Worm (Caenorhabditis elegans): Measurements from ENCODE around the gene ZK418.11.
A peak's percentile ranks its signal among the peaks of the same experiment; 100 is the strongest.
"Not testable (repeated sequence)": the region's sequence is repeated elsewhere in the genome, so short reads cannot be mapped to it uniquely, and the experiment has no call there.

The ZK418.11 gene

ce11 chrIII:7120477-7120876 is 20.4 kb downstream of the ZK418.11 start:
- no peak for TF ChIP-seq pros-1 (tag; optimal IDR thresholded peaks at IDR 0.05)
- no peak for TF ChIP-seq unc-42 (tag; optimal IDR thresholded peaks at IDR 0.05)
- TF ChIP-seq ceh-19 (GFP tag; optimal IDR thresholded peaks at IDR 0.05), result no peak
- TF ChIP-seq tbx-2 (tag; optimal IDR thresholded peaks at IDR 0.05), result no peak
- no peak for TF ChIP-seq hlh-8 (tag; optimal IDR thresholded peaks at IDR 0.05)

- TF ChIP-seq madf-2 (tag; optimal IDR thresholded peaks at IDR 0.05), result no peak
- TF ChIP-seq che-1 (tag; optimal IDR thresholded peaks at IDR 0.05), result no peak
- peak; percentile 2 for TF ChIP-seq nfya-1 (tag; optimal IDR thresholded peaks at IDR 0.05)
- peak; percentile 23 for TF ChIP-seq elt-2 (tag; optimal IDR thresholded peaks at IDR 0.05)
- TF ChIP-seq hlh-8 (tag; optimal IDR thresholded peaks at IDR 0.05), result no peak
- no peak for TF ChIP-seq F13H6.1 (tag; optimal IDR thresholded peaks at IDR 0.05)
- TF ChIP-seq unc-42 (tag; optimal IDR thresholded peaks at IDR 0.05), result peak; percentile 6
Observed at ce11 chrIII:7122860-7123259, 22.8 kb downstream of the ZK418.11 start, which contains the start of the genes B0280.9 and rpia-1. Gene B0280.9, minus strand, starts transcription at chrIII:7122895. Gene rpia-1, plus strand, starts transcription at chrIII:7123128.

ce11 chrIII:7124364-7124763 is 24.3 kb downstream of the ZK418.11 start, which contains the start of gene B0280.2:
Gene B0280.2, plus strand, starts transcription at chrIII:7124664.
- TF ChIP-seq unc-3 (GFP tag; conservative IDR thresholded peaks at IDR 0.05) (no peak), unc-3 (tag; optimal IDR thresholded peaks at IDR 0.05) (no peak), unc-42 (tag; optimal IDR thresholded peaks at IDR 0.05) (no peak), ceh-30 (tag; optimal IDR thresholded peaks at IDR 0.05) (no peak), ceh-9 (tag; optimal IDR thresholded peaks at IDR 0.05) (no peak), K02D7.2 (tag; optimal IDR thresholded peaks at IDR 0.05) (no peak)

ce11 chrIII:7128601-7129000 is 28.5 kb downstream of the ZK418.11 start, which contains the start of gene viro-2:
Gene viro-2, plus strand, starts transcription at chrIII:7128901.
- TF ChIP-seq T23F11.4 (GFP tag; optimal IDR thresholded peaks at IDR 0.05); hlh-6 (tag; optimal IDR thresholded peaks at IDR 0.05); nfya-1 (tag; optimal IDR thresholded peaks at IDR 0.05): not testable (repeated sequence)

- TF ChIP-seq pat-9 (tag; optimal IDR thresholded peaks at IDR 0.05) (no peak), hlh-13 (GFP tag; optimal IDR thresholded peaks at IDR 0.05) (no peak), fax-1 (tag; optimal IDR thresholded peaks at IDR 0.05) (no peak), F13H6.1 (tag; optimal IDR thresholded peaks at IDR 0.05) (no peak), ceh-6 (GFP tag; optimal IDR thresholded peaks at IDR 0.05) (no peak), lin-11 (tag; optimal IDR thresholded peaks at IDR 0.05) (no peak), nhr-232 (tag; optimal IDR thresholded peaks at IDR 0.05) (no peak), ceh-2 (tag; optimal IDR thresholded peaks at IDR 0.05) (no peak), K02D7.2 (tag; optimal IDR thresholded peaks at IDR 0.05) (no peak), ceh-14 (tag; optimal IDR thresholded peaks at IDR 0.05) (no peak), sox-2 (GFP tag; IDR thresholded peaks at IDR 0.05) (no peak), pros-1 (tag; optimal IDR thresholded peaks at IDR 0.05) (no peak), K09A11.1 (tag; optimal IDR thresholded peaks at IDR 0.05; ENCODE audit: insufficient read depth) (no peak), unc-86 (tag; optimal IDR thresholded peaks at IDR 0.05) (no peak), ets-4 (tag; optimal IDR thresholded peaks at IDR 0.05) (no peak), ceh-9 (tag; optimal IDR thresholded peaks at IDR 0.05) (no peak), fkh-10 (GFP tag; optimal IDR thresholded peaks at IDR 0.05) (no peak), elt-2 (tag; optimal IDR thresholded peaks at IDR 0.05) (no peak), ceh-22 (tag; optimal IDR thresholded peaks at IDR 0.05) (no peak), hlh-8 (tag; optimal IDR thresholded peaks at IDR 0.05) (no peak)
Observed at ce11 chrIII:7133559-7133958, 33.5 kb downstream of the ZK418.11 start, which contains the start of the genes pot-1 and ggtb-1. Gene pot-1, minus strand, starts transcription at chrIII:7133678. Gene ggtb-1, plus strand, starts transcription at chrIII:7133766.

- no peak for TF ChIP-seq pat-9 (tag; optimal IDR thresholded peaks at IDR 0.05)
- TF ChIP-seq sox-2 (GFP tag; IDR thresholded peaks at IDR 0.05), result no peak
- TF ChIP-seq ref-2 (tag; optimal IDR thresholded peaks at IDR 0.05), result no peak
- no peak for TF ChIP-seq fkh-10 (GFP tag; optimal IDR thresholded peaks at IDR 0.05)
- no peak for TF ChIP-seq ceh-2 (tag; optimal IDR thresholded peaks at IDR 0.05)
- TF ChIP-seq pha-2 (tag; optimal IDR thresholded peaks at IDR 0.05), result no peak
- TF ChIP-seq K02D7.2 (tag; optimal IDR thresholded peaks at IDR 0.05), result no peak
- no peak for TF ChIP-seq lin-11 (tag; optimal IDR thresholded peaks at IDR 0.05)
- no peak for TF ChIP-seq sdc-2 (tag; optimal IDR thresholded peaks at IDR 0.05)
- no peak for TF ChIP-seq ceh-45 (GFP tag; IDR thresholded peaks at IDR 0.05)
- no peak for TF ChIP-seq tbx-2 (tag; optimal IDR thresholded peaks at IDR 0.05)
- no peak for TF ChIP-seq gmeb-2 (tag; optimal IDR thresholded peaks at IDR 0.05)
- no peak for TF ChIP-seq lim-6 (tag; optimal IDR thresholded peaks at IDR 0.05)
Observed at ce11 chrIII:7136015-7136414, 35.9 kb downstream of the ZK418.11 start, which contains the start of gene B0280.17. Gene B0280.17, minus strand, starts transcription at chrIII:7136115.

Data from whole organism, late embryonic.